Worm (Caenorhabditis elegans) whole organism, L1 larva: ENCODE results near the gene R07E3.4.
A peak's percentile ranks its signal among the peaks of the same experiment; 100 is the strongest.

Experiments
- C04F5.9 ChIP-seq: sonication (generic microtip); optimal IDR thresholded peaks from 2 replicates; lab custom pipeline; 2016; ENCODE audit warnings: missing genetic modification characterization, missing compliant biosample characterization
- C16A3.4 ChIP-seq: fragments of 150-350 bp; optimal IDR thresholded peaks from 2 replicates; lab custom pipeline; 2014; ENCODE audit warnings: missing biosample characterization, missing genetic modification characterization
- aha-1 ChIP-seq: fragments of 150-350 bp; optimal IDR thresholded peaks from 2 replicates; lab custom pipeline; 2014; ENCODE audit warnings: missing biosample characterization, missing genetic modification characterization
- alr-1 ChIP-seq: fragments of 200-800 bp; sonication (Bioruptor generic); optimal IDR thresholded peaks from 2 replicates; lab custom pipeline; 2018; ENCODE audit warnings: borderline replicate concordance, mild to moderate bottlenecking, missing genetic modification characterization, missing compliant biosample characterization
- blmp-1 ChIP-seq: fragments of 150-350 bp; optimal IDR thresholded peaks from 2 replicates; lab custom pipeline; 2014; ENCODE audit warnings: missing biosample characterization, missing genetic modification characterization
- ceh-88 ChIP-seq: fragments of 200-800 bp; sonication (Bioruptor generic); IDR thresholded peaks from 2 replicates; pipeline ENCODE4 v1.3.6; 2022; ENCODE audit warnings: missing genetic modification characterization, missing compliant biosample characterization
- ces-1 ChIP-seq: fragments of 150-350 bp; optimal IDR thresholded peaks from 2 replicates; lab custom pipeline; 2014; ENCODE audit warnings: missing biosample characterization, missing genetic modification reagents, missing genetic modification characterization
- dpl-1 ChIP-seq, 3 experiments: fragments of 150-350 bp in 2 of 3; sonication (generic microtip) in 1 of 3; optimal IDR thresholded peaks; 2 replicates each; lab custom pipeline; 2014 to 2017; ENCODE audit warnings: missing biosample characterization in 3 of 3, missing genetic modification characterization in 3 of 3, missing genetic modification reagents in 3 of 3
- elt-2 ChIP-seq: sonication (generic microtip); optimal IDR thresholded peaks from 2 replicates; lab custom pipeline; 2016; ENCODE audit warnings: missing genetic modification characterization, mild to moderate bottlenecking, inconsistent platforms, missing compliant biosample characterization, missing genetic modification reagents
- elt-3 ChIP-seq, 6 experiments: fragments of 150-350 bp in 1 of 6; sonication (generic microtip); optimal IDR thresholded peaks; 2 replicates each; lab custom pipeline; 2017 to 2018; ENCODE audit warnings: missing biosample characterization in 6 of 6, missing genetic modification characterization in 6 of 6, inconsistent platforms in 1 of 6
- fkh-10 ChIP-seq: sonication (generic microtip); optimal IDR thresholded peaks from 2 replicates; lab custom pipeline; 2017; ENCODE audit warnings: missing biosample characterization, missing genetic modification reagents, missing genetic modification characterization
- fkh-8 ChIP-seq: sonication (generic microtip); optimal IDR thresholded peaks from 2 replicates; lab custom pipeline; 2016; ENCODE audit warnings: mild to moderate bottlenecking, missing genetic modification characterization, missing compliant biosample characterization
- grh-1 ChIP-seq: fragments of 200-800 bp; sonication (Bioruptor generic); IDR thresholded peaks from 2 replicates; pipeline ENCODE4 v1.3.6; 2022; ENCODE audit warnings: missing genetic modification reagents, missing genetic modification characterization, missing compliant biosample characterization
- hlh-4 ChIP-seq: sonication (generic microtip); optimal IDR thresholded peaks from 2 replicates; lab custom pipeline; 2016; ENCODE audit warnings: mild to moderate bottlenecking, missing genetic modification characterization, missing compliant biosample characterization
- irx-1 ChIP-seq: sonication (generic microtip); optimal IDR thresholded peaks from 2 replicates; lab custom pipeline; 2016; ENCODE audit warnings: missing genetic modification characterization, missing compliant biosample characterization
- jun-1 ChIP-seq: fragments of 150-350 bp; optimal IDR thresholded peaks from 2 replicates; lab custom pipeline; 2014; ENCODE audit warnings: missing biosample characterization, missing genetic modification reagents, missing genetic modification characterization
- lin-13 ChIP-seq: fragments of 150-350 bp; optimal IDR thresholded peaks from 2 replicates; lab custom pipeline; 2014; ENCODE audit warnings: missing biosample characterization, missing genetic modification reagents, missing genetic modification characterization
- lin-14 ChIP-seq: fragments of 200-800 bp; sonication (Bioruptor generic); optimal IDR thresholded peaks from 2 replicates; lab custom pipeline; 2018; ENCODE audit warnings: mild to moderate bottlenecking, missing genetic modification characterization, moderate library complexity, missing compliant biosample characterization
- lin-15B ChIP-seq: fragments of 150-350 bp; sonication (generic microtip); optimal IDR thresholded peaks from 3 replicates; lab custom pipeline; 2014; ENCODE audit warnings: missing biosample characterization, missing genetic modification characterization
- lin-35 ChIP-seq, 2 experiments: fragments of 150-350 bp; optimal IDR thresholded peaks; 2 replicates each; lab custom pipeline; 2014; ENCODE audit warnings: missing biosample characterization in 2 of 2, missing genetic modification characterization in 2 of 2, missing genetic modification reagents in 2 of 2
- lin-39 ChIP-seq: fragments of 150-350 bp; optimal IDR thresholded peaks from 2 replicates; lab custom pipeline; 2014; ENCODE audit warnings: missing biosample characterization, missing genetic modification reagents, missing genetic modification characterization
- mef-2 ChIP-seq: fragments of 150-350 bp; optimal IDR thresholded peaks from 2 replicates; lab custom pipeline; 2014; ENCODE audit warnings: missing biosample characterization, missing genetic modification characterization
- mep-1 ChIP-seq: fragments of 150-350 bp; optimal IDR thresholded peaks from 2 replicates; lab custom pipeline; 2014; ENCODE audit warnings: missing biosample characterization, missing genetic modification characterization
- nhr-11 ChIP-seq: fragments of 150-350 bp; optimal IDR thresholded peaks from 2 replicates; lab custom pipeline; 2014; ENCODE audit warnings: missing biosample characterization, missing genetic modification characterization
- nhr-19 ChIP-seq: fragments of 200-800 bp; sonication (Bioruptor generic); conservative IDR thresholded peaks from 2 replicates; pipeline ENCODE4 v1.3.6; 2022; ENCODE audit warnings: missing genetic modification characterization, missing compliant biosample characterization
- nhr-20 ChIP-seq: sonication (generic microtip); optimal IDR thresholded peaks from 2 replicates; lab custom pipeline; 2016; ENCODE audit warnings: mild to moderate bottlenecking, missing genetic modification characterization, missing compliant biosample characterization
- nhr-71 ChIP-seq: sonication (generic microtip); optimal IDR thresholded peaks from 2 replicates; lab custom pipeline; 2016; ENCODE audit warnings: mild to moderate bottlenecking, missing genetic modification characterization, moderate library complexity, missing compliant biosample characterization
- nhr-85 ChIP-seq: sonication (generic microtip); peaks from one replicate; lab custom pipeline; 2016; ENCODE audit warnings: missing genetic modification characterization, inconsistent platforms, missing compliant biosample characterization
- pqm-1 ChIP-seq: sonication (generic microtip); optimal IDR thresholded peaks from 3 replicates; lab custom pipeline; 2017; ENCODE audit warnings: missing biosample characterization, missing genetic modification characterization
- rnt-1 ChIP-seq: sonication (generic microtip); optimal IDR thresholded peaks from 2 replicates; lab custom pipeline; 2016; ENCODE audit warnings: mild to moderate bottlenecking, missing genetic modification characterization, moderate library complexity, missing compliant biosample characterization
- snpc-4 ChIP-seq: fragments of 150-350 bp; optimal IDR thresholded peaks from 2 replicates; lab custom pipeline; 2014; ENCODE audit warnings: missing biosample characterization, missing genetic modification characterization
- snu-23 ChIP-seq: sonication (generic microtip); optimal IDR thresholded peaks from 2 replicates; lab custom pipeline; 2016; ENCODE audit warnings: missing genetic modification characterization, missing compliant biosample characterization
- swsn-7 ChIP-seq: sonication (generic microtip); optimal IDR thresholded peaks from 2 replicates; lab custom pipeline; 2016; ENCODE audit warnings: missing genetic modification characterization, missing compliant biosample characterization
- tlp-1 ChIP-seq: fragments of 150-350 bp; optimal IDR thresholded peaks from 2 replicates; lab custom pipeline; 2014; ENCODE audit warnings: missing biosample characterization, missing genetic modification characterization
- unc-130 ChIP-seq: fragments of 150-350 bp; optimal IDR thresholded peaks from 2 replicates; lab custom pipeline; 2017; ENCODE audit warnings: missing biosample characterization, missing genetic modification characterization, inconsistent platforms
- unc-30 ChIP-seq: sonication (generic microtip); optimal IDR thresholded peaks from 2 replicates; lab custom pipeline; 2017; ENCODE audit warnings: missing biosample characterization, missing genetic modification characterization
- unc-98 ChIP-seq: fragments of 200-800 bp; sonication (Bioruptor generic); IDR thresholded peaks from 2 replicates; pipeline ENCODE4 v1.3.6; 2022; ENCODE audit warnings: missing genetic modification characterization, missing compliant biosample characterization
- zag-1 ChIP-seq: fragments of 150-350 bp; optimal IDR thresholded peaks from 2 replicates; lab custom pipeline; 2014; ENCODE audit warnings: missing biosample characterization, missing genetic modification characterization
- zip-4 ChIP-seq: fragments of 200-800 bp; sonication (Bioruptor generic); optimal IDR thresholded peaks from 2 replicates; lab custom pipeline; 2018; ENCODE audit warnings: mild to moderate bottlenecking, missing genetic modification characterization, moderate library complexity, missing compliant biosample characterization

The R07E3.4 gene

ce11 chrX:10350151-10350550 lies 17.0 kb upstream of the R07E3.4 start:
- no peak for TF ChIP-seq C16A3.4 (tag; lab: Kevin White, UChicago)
- peak; percentile 18 for TF ChIP-seq lin-14
- peak; percentile 23 for TF ChIP-seq snu-23 (GFP tag; lab: Kevin White, UChicago)
- no peak for TF ChIP-seq ceh-88 (GFP tag; lab: Robert Waterston, UW)
- TF ChIP-seq tlp-1 (tag; lab: Kevin White, UChicago), result no peak
- TF ChIP-seq elt-3 (tag; optimal IDR thresholded peaks at IDR 0.05; lab: Kevin White, UChicago), result peak in 2 of 6 experiments; percentile 35 to 42
- peak; percentile 56 for TF ChIP-seq blmp-1 (tag; lab: Kevin White, UChicago)
- no peak for TF ChIP-seq C04F5.9
- TF ChIP-seq nhr-11, result no peak
- TF ChIP-seq mep-1 (tag; lab: Kevin White, UChicago), result peak; percentile 9
- TF ChIP-seq unc-98 (GFP tag; lab: Robert Waterston, UW), result no peak
- TF ChIP-seq aha-1 (tag; lab: Kevin White, UChicago), result no peak
- TF ChIP-seq jun-1 (tag; lab: Kevin White, UChicago), result no peak
- TF ChIP-seq lin-35 (GFP tag; optimal IDR thresholded peaks at IDR 0.05; lab: Kevin White, UChicago), result peak in 1 of 2 experiments; percentile 3
- peak; percentile 97 for TF ChIP-seq nhr-85 (tag; lab: Kevin White, UChicago)
- TF ChIP-seq irx-1, result peak; percentile 28
- TF ChIP-seq unc-130 (tag; lab: Kevin White, UChicago), result no peak
- peak; percentile 18 for TF ChIP-seq nhr-20

ce11 chrX:10340986-10341385 lies 7.8 kb upstream of the R07E3.4 start, which contains the start of gene R07E3.1:
R07E3.1 (minus strand) TSS chrX:10341161.
- peak; percentile 73 for TF ChIP-seq elt-2
- TF ChIP-seq zag-1 (tag; lab: Kevin White, UChicago), result no peak
- TF ChIP-seq fkh-8 (tag; lab: Kevin White, UChicago), result no peak

ce11 chrX:10340044-10340443 lies 6.9 kb upstream of the R07E3.4 start:
- TF ChIP-seq pqm-1 (tag; lab: Kevin White, UChicago), result peak; percentile 43
- peak; percentile 38 for TF ChIP-seq elt-2
- TF ChIP-seq nhr-71 (tag; lab: Kevin White, UChicago), result no peak

- TF ChIP-seq lin-39 (no peak), lin-35 (GFP tag; optimal IDR thresholded peaks at IDR 0.05; lab: Kevin White, UChicago) (peak in 1 of 2 experiments; percentile 10), unc-30 (no peak), snpc-4 (tag; lab: Kevin White, UChicago) (no peak)
Measured at ce11 chrX:10338761-10339160, 5.6 kb upstream of the R07E3.4 start.

ce11 chrX:10338100-10338499 lies 4.9 kb upstream of the R07E3.4 start, which contains the start of gene cut-5:
cut-5 (minus strand) TSS chrX:10338200.
- no peak for TF ChIP-seq swsn-7 (tag; lab: Kevin White, UChicago)
- no peak for TF ChIP-seq ces-1 (GFP tag; lab: Kevin White, UChicago)
- TF ChIP-seq snu-23 (GFP tag; lab: Kevin White, UChicago), result no peak
- TF ChIP-seq irx-1, result no peak
- TF ChIP-seq hlh-4 (tag; lab: Kevin White, UChicago), result no peak
- no peak for TF ChIP-seq lin-39
- no peak for TF ChIP-seq nhr-19 (GFP tag; lab: Robert Waterston, UW)
- TF ChIP-seq lin-13 (GFP tag; lab: Kevin White, UChicago), result no peak
- no peak for TF ChIP-seq lin-35 (GFP tag; optimal IDR thresholded peaks at IDR 0.05; lab: Kevin White, UChicago)
- no peak for TF ChIP-seq alr-1 (tag; lab: Kevin White, UChicago)
- TF ChIP-seq rnt-1 (tag; lab: Kevin White, UChicago), result no peak
- no peak for TF ChIP-seq grh-1
- TF ChIP-seq dpl-1 (GFP tag; optimal IDR thresholded peaks at IDR 0.05; lab: Kevin White, UChicago), result no peak
- no peak for TF ChIP-seq lin-15B (tag; lab: Kevin White, UChicago)
- no peak for TF ChIP-seq zip-4 (GFP tag; lab: Kevin White, UChicago)
- TF ChIP-seq elt-3 (tag; optimal IDR thresholded peaks at IDR 0.05; lab: Kevin White, UChicago), result no peak
- no peak for TF ChIP-seq unc-98 (GFP tag; lab: Robert Waterston, UW)
- no peak for TF ChIP-seq mef-2 (tag; lab: Kevin White, UChicago)
- TF ChIP-seq fkh-10 (GFP tag; lab: Kevin White, UChicago), result no peak
